Worm (Caenorhabditis elegans) whole organism, L2 larva: ENCODE data around the gene nhr-107.
A peak's percentile ranks its signal among the peaks of the same experiment; 100 is the strongest.

Source experiments
- C34F6.9 ChIP-seq: fragments of 150-350 bp; optimal IDR thresholded peaks from 2 replicates; lab custom pipeline; 2014; ENCODE audit warnings: missing biosample characterization, missing genetic modification characterization
- F13H6.1 ChIP-seq: sonication (generic microtip); optimal IDR thresholded peaks from 2 replicates; lab custom pipeline; 2016; ENCODE audit warnings: missing genetic modification characterization, missing compliant biosample characterization
- R02D3.7 ChIP-seq: fragments of 150-350 bp; optimal IDR thresholded peaks from 2 replicates; lab custom pipeline; 2014; ENCODE audit warnings: missing biosample characterization, missing genetic modification characterization
- ZK546.5 ChIP-seq: sonication (generic microtip); optimal IDR thresholded peaks from 2 replicates; lab custom pipeline; 2017; ENCODE audit warnings: missing biosample characterization, missing genetic modification characterization
- aly-2 ChIP-seq: fragments of 150-350 bp; optimal IDR thresholded peaks from 2 replicates; lab custom pipeline; 2014; ENCODE audit warnings: missing biosample characterization, missing genetic modification characterization
- ama-1 ChIP-seq: fragments of 150-350 bp; optimal IDR thresholded peaks from 2 replicates; lab custom pipeline; 2018; ENCODE audit warnings: inconsistent platforms
- ceh-16 ChIP-seq: fragments of 150-350 bp; optimal IDR thresholded peaks from 2 replicates; lab custom pipeline; 2014; ENCODE audit warnings: missing biosample characterization, missing genetic modification characterization
- crh-2 ChIP-seq: sonication (generic microtip); optimal IDR thresholded peaks from 2 replicates; lab custom pipeline; 2017; ENCODE audit warnings: missing biosample characterization, missing genetic modification characterization
- dmd-4 ChIP-seq: sonication (generic microtip); optimal IDR thresholded peaks from 2 replicates; lab custom pipeline; 2017; ENCODE audit warnings: missing biosample characterization, missing genetic modification characterization
- elt-1 ChIP-seq: fragments of 150-350 bp; optimal IDR thresholded peaks from 2 replicates; lab custom pipeline; 2014; ENCODE audit warnings: missing biosample characterization, missing genetic modification characterization
- elt-3 ChIP-seq: sonication (generic microtip); optimal IDR thresholded peaks from 2 replicates; lab custom pipeline; 2017; ENCODE audit warnings: missing biosample characterization, missing genetic modification characterization
- fos-1 ChIP-seq: fragments of 150-350 bp; optimal IDR thresholded peaks from 2 replicates; lab custom pipeline; 2014; ENCODE audit warnings: missing biosample characterization, missing genetic modification characterization
- gmeb-1 ChIP-seq: fragments of 150-350 bp; optimal IDR thresholded peaks from 2 replicates; lab custom pipeline; 2014; ENCODE audit warnings: missing biosample characterization, missing genetic modification characterization
- lin-13 ChIP-seq: fragments of 150-350 bp; optimal IDR thresholded peaks from 2 replicates; lab custom pipeline; 2014; ENCODE audit warnings: missing biosample characterization, missing genetic modification reagents, missing genetic modification characterization
- lin-39 ChIP-seq: fragments of 150-350 bp; optimal IDR thresholded peaks from 2 replicates; lab custom pipeline; 2014; ENCODE audit warnings: missing biosample characterization, missing genetic modification reagents, missing genetic modification characterization
- lsy-2 ChIP-seq, 2 experiments: fragments of 150-350 bp in 1 of 2; sonication (generic microtip) in 1 of 2; optimal IDR thresholded peaks; 2 replicates each; lab custom pipeline; 2014 to 2017; ENCODE audit warnings: missing biosample characterization in 2 of 2, missing genetic modification characterization in 2 of 2
- mab-5 ChIP-seq: fragments of 150-350 bp; optimal IDR thresholded peaks from 2 replicates; lab custom pipeline; 2014; ENCODE audit warnings: missing biosample characterization, missing genetic modification characterization
- mbf-1 ChIP-seq: sonication (generic microtip); optimal IDR thresholded peaks from 2 replicates; lab custom pipeline; 2017; ENCODE audit warnings: missing biosample characterization, missing genetic modification characterization
- nhr-10 ChIP-seq: sonication (generic microtip); optimal IDR thresholded peaks from 2 replicates; lab custom pipeline; 2017; ENCODE audit warnings: missing biosample characterization, missing genetic modification characterization
- nhr-129 ChIP-seq: fragments of 150-350 bp; optimal IDR thresholded peaks from 2 replicates; lab custom pipeline; 2014; ENCODE audit warnings: missing biosample characterization, missing genetic modification characterization
- nhr-21 ChIP-seq: fragments of 150-350 bp; optimal IDR thresholded peaks from 2 replicates; lab custom pipeline; 2014; ENCODE audit warnings: missing biosample characterization, missing genetic modification characterization
- nhr-23 ChIP-seq: fragments of 150-350 bp; optimal IDR thresholded peaks from 2 replicates; lab custom pipeline; 2014; ENCODE audit warnings: missing biosample characterization, missing genetic modification reagents, missing genetic modification characterization
- nhr-237 ChIP-seq: fragments of 150-350 bp; optimal IDR thresholded peaks from 2 replicates; lab custom pipeline; 2014; ENCODE audit warnings: missing biosample characterization, missing genetic modification characterization
- nhr-6 ChIP-seq: fragments of 150-350 bp; optimal IDR thresholded peaks from 2 replicates; lab custom pipeline; 2014; ENCODE audit warnings: missing biosample characterization, missing genetic modification characterization
- peb-1 ChIP-seq: fragments of 150-350 bp; optimal IDR thresholded peaks from 2 replicates; lab custom pipeline; 2014; ENCODE audit warnings: missing biosample characterization, missing genetic modification characterization
- sem-4 ChIP-seq: fragments of 150-350 bp; optimal IDR thresholded peaks from 2 replicates; lab custom pipeline; 2014; ENCODE audit warnings: missing biosample characterization, missing genetic modification reagents, missing genetic modification characterization
- skn-1 ChIP-seq: sonication (generic microtip); optimal IDR thresholded peaks from 2 replicates; lab custom pipeline; 2017; ENCODE audit warnings: missing biosample characterization, missing genetic modification characterization
- sma-9 ChIP-seq, 2 experiments: fragments of 150-350 bp in 1 of 2; sonication (generic microtip) in 1 of 2; optimal IDR thresholded peaks; 2 replicates each; lab custom pipeline; 2014 to 2016; ENCODE audit warnings: missing genetic modification characterization in 2 of 2, mild to moderate bottlenecking in 1 of 2, missing biosample characterization in 1 of 2, missing compliant biosample characterization in 1 of 2, missing genetic modification reagents in 1 of 2, moderate library complexity in 1 of 2
- snpc-4 ChIP-seq: fragments of 150-350 bp; optimal IDR thresholded peaks from 2 replicates; lab custom pipeline; 2014; ENCODE audit warnings: missing biosample characterization, missing genetic modification characterization
- unc-39 ChIP-seq: fragments of 150-350 bp; optimal IDR thresholded peaks from 2 replicates; lab custom pipeline; 2014; ENCODE audit warnings: missing biosample characterization, missing genetic modification characterization
- unc-62 ChIP-seq: fragments of 150-350 bp; optimal IDR thresholded peaks from 2 replicates; lab custom pipeline; 2014; ENCODE audit warnings: missing biosample characterization, missing genetic modification reagents, missing genetic modification characterization
- zag-1 ChIP-seq: fragments of 150-350 bp; optimal IDR thresholded peaks from 2 replicates; lab custom pipeline; 2014; ENCODE audit warnings: missing biosample characterization, missing genetic modification characterization
- ztf-1 ChIP-seq: fragments of 200-800 bp; sonication (Bioruptor generic); conservative IDR thresholded peaks from 2 replicates; pipeline ENCODE4 v1.3.6; 2022; ENCODE audit warnings: missing genetic modification characterization, missing compliant biosample characterization
- ztf-11 ChIP-seq: sonication (generic microtip); optimal IDR thresholded peaks from 2 replicates; lab custom pipeline; 2017; ENCODE audit warnings: missing biosample characterization, missing genetic modification characterization

nhr-107 gene

DNA sequence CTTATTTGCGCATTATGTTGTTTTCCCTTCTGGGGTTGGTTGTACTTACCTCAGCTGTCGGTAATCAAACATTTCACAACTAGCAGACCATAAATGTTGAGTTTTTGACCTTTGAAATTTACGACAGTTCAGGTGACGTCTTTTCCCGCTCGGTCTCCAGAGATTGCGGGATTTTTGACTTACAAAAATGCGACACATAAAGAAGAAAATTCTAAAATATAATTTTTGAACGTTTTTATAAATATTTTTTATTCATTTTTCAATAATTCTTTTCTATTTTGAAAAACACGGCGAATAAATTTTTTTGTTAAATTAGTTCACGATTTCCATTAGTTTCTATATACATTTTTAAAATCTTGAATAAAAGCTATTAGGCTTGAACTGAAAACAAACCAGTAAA is 14.1 kb downstream of the nhr-107 start, which contains the start of gene nhr-161:
Gene nhr-161 (minus strand): TSS at position 101 of the 400 bp plus-strand sequence.
- TF ChIP-seq ama-1 (lab: Kevin White, UChicago), result no peak
- TF ChIP-seq unc-62 (GFP tag; lab: Kevin White, UChicago), result no peak
- no peak for TF ChIP-seq elt-3 (tag; lab: Kevin White, UChicago)
- TF ChIP-seq C34F6.9 (tag; lab: Kevin White, UChicago), result no peak
- no peak for TF ChIP-seq lin-13 (GFP tag; lab: Kevin White, UChicago)
- no peak for TF ChIP-seq elt-1
- no peak for TF ChIP-seq ceh-16 (tag; lab: Kevin White, UChicago)
- TF ChIP-seq fos-1 (tag; lab: Kevin White, UChicago), result no peak
- TF ChIP-seq R02D3.7 (tag; lab: Kevin White, UChicago), result no peak
- no peak for TF ChIP-seq nhr-129 (tag; lab: Kevin White, UChicago)
- TF ChIP-seq zag-1, result no peak
- TF ChIP-seq lsy-2 (tag; optimal IDR thresholded peaks at IDR 0.05; lab: Kevin White, UChicago), result no peak
- TF ChIP-seq lin-39 (tag; lab: Kevin White, UChicago), result no peak
- TF ChIP-seq unc-39, result no peak
- no peak for TF ChIP-seq aly-2 (tag; lab: Kevin White, UChicago)

DNA sequence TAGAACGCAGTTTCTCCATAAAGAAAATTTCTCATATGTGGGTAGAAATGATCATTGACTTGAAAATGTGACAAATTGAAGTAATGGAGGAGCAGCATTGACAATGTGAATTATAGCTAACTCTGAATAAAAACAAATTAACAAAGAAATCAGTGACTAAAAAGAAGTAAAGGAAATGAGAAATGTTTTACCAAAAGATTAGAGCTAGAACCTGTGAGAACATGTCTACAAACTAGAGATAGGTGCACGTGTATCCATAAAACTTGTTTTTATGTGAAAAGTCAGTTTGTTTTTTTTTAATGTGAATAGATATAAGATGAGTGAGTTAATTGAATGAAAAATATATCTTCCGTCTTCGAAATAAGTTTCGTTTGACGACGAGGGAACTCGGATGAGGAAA is 17.9 kb downstream of the nhr-107 start, which contains the start of gene sre-12:
Gene sre-12 (minus strand): TSS at position 101 of the 400 bp plus-strand sequence.
- TF ChIP-seq ztf-1 (no peak), nhr-21 (tag; lab: Kevin White, UChicago) (no peak), mab-5 (tag; lab: Kevin White, UChicago) (no peak), ztf-11 (tag; lab: Kevin White, UChicago) (no peak)

DNA sequence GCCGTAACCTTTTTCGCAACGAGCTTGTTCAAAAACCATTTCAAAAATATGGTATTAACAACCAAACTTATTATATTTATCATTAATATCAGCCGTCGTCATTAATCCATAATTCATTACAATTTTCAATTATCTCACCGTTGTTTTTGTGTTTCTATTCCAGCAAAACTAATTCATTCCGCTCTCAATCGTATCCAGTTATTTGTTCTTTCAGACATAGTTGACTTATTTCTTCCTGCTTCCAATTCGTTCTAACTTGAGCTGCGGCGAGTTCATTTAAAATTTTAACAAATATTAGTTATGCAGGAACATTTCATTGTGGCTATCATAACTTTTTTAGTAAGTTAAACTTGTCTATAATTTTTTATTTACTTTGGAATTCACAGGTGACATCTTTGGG is 20.8 kb downstream of the nhr-107 start, which contains the start of gene srx-16:
Gene srx-16 (plus strand): TSS at position 301 of the 400 bp plus-strand sequence.
- TF ChIP-seq fos-1 (tag; lab: Kevin White, UChicago) (no peak), peb-1 (tag; lab: Kevin White, UChicago) (no peak), mbf-1 (tag; lab: Kevin White, UChicago) (no peak), ZK546.5 (tag; lab: Kevin White, UChicago) (no peak), nhr-237 (tag; lab: Kevin White, UChicago) (no peak), mab-5 (tag; lab: Kevin White, UChicago) (no peak), sma-9 (GFP tag; optimal IDR thresholded peaks at IDR 0.05; lab: Kevin White, UChicago) (no peak), sma-9 (tag; optimal IDR thresholded peaks at IDR 0.05; lab: Kevin White, UChicago) (no peak)

DNA sequence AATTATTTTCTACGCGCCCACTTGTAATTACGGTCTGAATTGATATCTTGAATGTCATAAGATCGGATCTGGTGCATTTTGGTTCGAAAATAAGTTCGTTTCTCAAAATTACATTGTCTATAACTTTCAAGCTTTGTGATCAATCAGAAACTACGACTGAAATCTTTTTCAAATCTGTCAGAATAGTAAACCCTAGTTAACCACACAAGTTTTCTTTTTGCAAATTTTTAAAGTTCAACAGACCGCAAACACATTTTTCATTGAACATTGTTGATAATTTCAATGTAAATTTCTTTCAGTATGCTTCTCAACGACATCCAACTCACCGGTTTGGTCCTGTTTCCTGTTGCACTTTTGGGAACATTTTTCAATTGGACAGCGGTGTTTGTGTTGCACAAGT is 25.3 kb downstream of the nhr-107 start, which contains the start of gene srx-59:
Gene srx-59 (plus strand): TSS at position 301 of the 400 bp plus-strand sequence.
- TF ChIP-seq ztf-11 (tag; lab: Kevin White, UChicago), result no peak
- no peak for TF ChIP-seq lin-39 (tag; lab: Kevin White, UChicago)
- no peak for TF ChIP-seq nhr-237 (tag; lab: Kevin White, UChicago)
- no peak for TF ChIP-seq peb-1 (tag; lab: Kevin White, UChicago)
- TF ChIP-seq nhr-129 (tag; lab: Kevin White, UChicago), result no peak
- no peak for TF ChIP-seq snpc-4
- no peak for TF ChIP-seq skn-1 (tag; lab: Kevin White, UChicago)
- TF ChIP-seq mbf-1 (tag; lab: Kevin White, UChicago), result no peak
- TF ChIP-seq F13H6.1 (tag; lab: Kevin White, UChicago), result no peak
- TF ChIP-seq sma-9 (GFP tag; optimal IDR thresholded peaks at IDR 0.05; lab: Kevin White, UChicago), result no peak
- TF ChIP-seq sma-9 (tag; optimal IDR thresholded peaks at IDR 0.05; lab: Kevin White, UChicago), result no peak
- TF ChIP-seq sem-4 (tag; lab: Kevin White, UChicago), result no peak
- no peak for TF ChIP-seq ama-1 (lab: Kevin White, UChicago)
- TF ChIP-seq, all 48 proteins: peak for 0

DNA sequence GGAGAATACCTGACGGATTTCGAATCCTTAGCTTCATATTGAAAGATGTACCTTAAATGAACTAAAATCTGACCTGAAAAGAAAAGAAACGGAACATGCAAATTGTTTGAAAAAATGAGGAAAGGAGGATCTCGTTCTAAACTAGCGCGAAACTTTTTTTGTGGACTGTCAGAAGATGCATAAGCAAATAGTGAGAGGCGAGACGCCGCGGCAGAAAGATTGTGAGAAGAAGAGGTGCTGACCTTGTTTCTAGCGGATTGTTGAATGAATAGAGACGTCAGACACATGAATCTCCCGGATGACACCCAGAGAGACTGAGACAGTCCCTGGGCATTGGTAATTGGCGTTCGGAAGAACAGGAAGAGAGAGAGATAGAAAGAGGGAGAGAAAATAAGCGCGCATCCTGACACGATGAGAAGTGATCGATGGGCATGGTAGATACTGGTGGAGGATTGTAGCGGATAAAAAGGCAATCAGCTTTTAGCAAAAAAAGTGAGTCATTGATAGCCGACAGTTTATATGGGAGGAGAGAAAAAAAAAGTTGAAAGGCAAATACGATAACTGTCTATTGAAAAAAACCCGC is 26.9 kb downstream of the nhr-107 start, which contains the start of gene ptr-15:
Gene ptr-15 (minus strand): TSS at position 51 of the 583 bp plus-strand sequence.
- TF ChIP-seq gmeb-1 (no peak), nhr-6 (no peak), nhr-23 (tag; lab: Kevin White, UChicago) (no peak), lin-13 (GFP tag; lab: Kevin White, UChicago) (no peak), sem-4 (tag; lab: Kevin White, UChicago) (no peak), mbf-1 (tag; lab: Kevin White, UChicago) (no peak), peb-1 (tag; lab: Kevin White, UChicago) (peak; percentile 30), fos-1 (tag; lab: Kevin White, UChicago) (peak; percentile 10), elt-3 (tag; lab: Kevin White, UChicago) (no peak), unc-62 (GFP tag; lab: Kevin White, UChicago) (no peak), crh-2 (tag; lab: Kevin White, UChicago) (no peak), nhr-10 (no peak), skn-1 (tag; lab: Kevin White, UChicago) (no peak), nhr-21 (tag; lab: Kevin White, UChicago) (peak; percentile 24), nhr-129 (tag; lab: Kevin White, UChicago) (no peak), dmd-4 (no peak), aly-2 (tag; lab: Kevin White, UChicago) (no peak)
